Fruit fly (Drosophila melanogaster) whole organism, embryonic: Measurements from ENCODE around the gene EAChm.

ENCODE experiments used
- BEAF-32 ChIP-seq: fragments of 200-800 bp; sonication (Bioruptor generic); optimal IDR thresholded peaks from 3 replicates; lab custom pipeline; 2017; ENCODE audit warnings: missing biosample characterization, missing genetic modification characterization, mild to moderate bottlenecking, moderate library complexity, missing genetic modification reagents
- CG10267 ChIP-seq: fragments of 200-800 bp; sonication (Bioruptor generic); optimal IDR thresholded peaks from 2 replicates; lab custom pipeline; 2018; ENCODE audit warnings: missing biosample characterization, mild to moderate bottlenecking, missing genetic modification characterization, moderate library complexity
- CG12299 ChIP-seq: fragments of 200-800 bp; sonication (Bioruptor generic); optimal IDR thresholded peaks from 2 replicates; lab custom pipeline; 2018; ENCODE audit warnings: missing biosample characterization, mild to moderate bottlenecking, missing genetic modification characterization
- CG12659 ChIP-seq: fragments of 200-800 bp; sonication (Bioruptor generic); optimal IDR thresholded peaks from 3 replicates; lab custom pipeline; 2017; ENCODE audit warnings: mild to moderate bottlenecking, missing biosample characterization, missing genetic modification reagents, missing genetic modification characterization
- CG13296 ChIP-seq: fragments of 200-800 bp; sonication (Bioruptor generic); optimal IDR thresholded peaks from 3 replicates; lab custom pipeline; 2018; ENCODE audit warnings: missing biosample characterization, mild to moderate bottlenecking, missing genetic modification characterization
- CG14710 ChIP-seq: fragments of 200-800 bp; sonication (Bioruptor generic); optimal IDR thresholded peaks from 3 replicates; lab custom pipeline; 2019; ENCODE audit warnings: missing biosample characterization, mild to moderate bottlenecking, missing genetic modification characterization, moderate library complexity
- CG14965 ChIP-seq: fragments of 200-800 bp; sonication (Bioruptor generic); optimal IDR thresholded peaks from 2 replicates; lab custom pipeline; 2016; ENCODE audit warnings: missing biosample characterization, missing genetic modification characterization, borderline replicate concordance
- CG15514 ChIP-seq: fragments of 200-800 bp; sonication (Bioruptor generic); optimal IDR thresholded peaks from 3 replicates; lab custom pipeline; 2017; ENCODE audit warnings: missing biosample characterization, missing genetic modification characterization, mild to moderate bottlenecking, moderate library complexity, missing genetic modification reagents
- CG17359 ChIP-seq: fragments of 200-800 bp; sonication (Bioruptor generic); optimal IDR thresholded peaks from 3 replicates; lab custom pipeline; 2018; ENCODE audit warnings: missing biosample characterization, mild to moderate bottlenecking, missing genetic modification characterization, moderate library complexity
- CG17912 ChIP-seq: fragments of 200-800 bp; sonication (Bioruptor generic); optimal IDR thresholded peaks from 2 replicates; lab custom pipeline; 2018; ENCODE audit warnings: missing biosample characterization, mild to moderate bottlenecking, missing genetic modification characterization
- CG2120 ChIP-seq: fragments of 200-800 bp; sonication (Bioruptor generic); optimal IDR thresholded peaks from 3 replicates; lab custom pipeline; 2016; ENCODE audit warnings: missing biosample characterization, missing genetic modification characterization
- CG33557 ChIP-seq: fragments of 200-800 bp; sonication (Bioruptor generic); optimal IDR thresholded peaks from 2 replicates; lab custom pipeline; 2019; ENCODE audit warnings: missing biosample characterization, mild to moderate bottlenecking, missing genetic modification characterization, moderate library complexity
- CG34376 ChIP-seq: fragments of 200-800 bp; sonication (Bioruptor generic); optimal IDR thresholded peaks from 2 replicates; lab custom pipeline; 2018; ENCODE audit warnings: missing biosample characterization, mild to moderate bottlenecking, missing genetic modification characterization
- CG34422 ChIP-seq: fragments of 200-800 bp; sonication (Bioruptor generic); IDR thresholded peaks from 3 replicates; pipeline ENCODE4 v1.3.6; 2022; ENCODE audit warnings: missing biosample characterization, missing genetic modification characterization
- CG4617 ChIP-seq: fragments of 200-800 bp; sonication (Bioruptor generic); optimal IDR thresholded peaks from 3 replicates; lab custom pipeline; 2016; ENCODE audit warnings: missing biosample characterization, missing genetic modification characterization, borderline replicate concordance
- CG6272 ChIP-seq: fragments of 200-800 bp; sonication (Bioruptor generic); IDR thresholded peaks from 2 replicates; pipeline ENCODE4 v1.3.6; 2022; ENCODE audit warnings: missing biosample characterization, missing genetic modification characterization
- CG8290 ChIP-seq, 3 experiments: fragments of 200-800 bp; sonication (Bioruptor generic); optimal IDR thresholded peaks; 2 replicates each; lab custom pipeline; 2016 to 2019; ENCODE audit warnings: missing biosample characterization in 3 of 3, missing genetic modification characterization in 3 of 3, mild to moderate bottlenecking in 2 of 3, moderate library complexity in 1 of 3
- CG9932 ChIP-seq: fragments of 200-800 bp; sonication (Bioruptor generic); IDR thresholded peaks from 2 replicates; pipeline ENCODE4 v1.3.6; 2022; ENCODE audit warnings: missing biosample characterization, missing genetic modification characterization
- CTCF ChIP-seq: fragments of 200-800 bp; sonication (Bioruptor generic); optimal IDR thresholded peaks from 2 replicates; lab custom pipeline; 2017; ENCODE audit warnings: missing biosample characterization, mild to moderate bottlenecking, missing genetic modification characterization, moderate library complexity
- Chrac-16 ChIP-seq: fragments of 200-800 bp; sonication (Bioruptor generic); optimal IDR thresholded peaks from 3 replicates; lab custom pipeline; 2016; ENCODE audit warnings: missing biosample characterization, missing genetic modification characterization
- Dp ChIP-seq: fragments of 200-800 bp; sonication (Bioruptor generic); optimal IDR thresholded peaks from 2 replicates; lab custom pipeline; 2018; ENCODE audit warnings: missing biosample characterization, mild to moderate bottlenecking, missing genetic modification characterization, moderate library complexity
- E2f2 ChIP-seq: fragments of 200-800 bp; sonication (Bioruptor generic); IDR thresholded peaks from 2 replicates; pipeline ENCODE4 v1.3.6; 2022; ENCODE audit warnings: missing biosample characterization, missing genetic modification characterization
- Ets65A ChIP-seq: fragments of 200-800 bp; sonication (Bioruptor generic); peaks from one replicate; lab custom pipeline; 2016; ENCODE audit warnings: missing biosample characterization, missing genetic modification characterization
- Ets97D ChIP-seq: fragments of 200-800 bp; sonication (Bioruptor generic); optimal IDR thresholded peaks from 3 replicates; lab custom pipeline; 2016; ENCODE audit warnings: missing biosample characterization, missing genetic modification characterization
- Fer3 ChIP-seq: fragments of 200-800 bp; sonication (Bioruptor generic); optimal IDR thresholded peaks from 2 replicates; lab custom pipeline; 2018; ENCODE audit warnings: missing biosample characterization, mild to moderate bottlenecking, missing genetic modification characterization, moderate library complexity
- Hsf ChIP-seq: fragments of 200-800 bp; sonication (Bioruptor generic); optimal IDR thresholded peaks from 3 replicates; lab custom pipeline; 2016; ENCODE audit warnings: missing biosample characterization, missing genetic modification characterization
- MBD-R2 ChIP-seq: fragments of 200-800 bp; sonication (Bioruptor generic); IDR thresholded peaks from 2 replicates; pipeline ENCODE4 v1.3.6; 2022; ENCODE audit warnings: missing biosample characterization, missing genetic modification characterization
- Max ChIP-seq: fragments of 200-800 bp; sonication (Bioruptor generic); optimal IDR thresholded peaks from 2 replicates; lab custom pipeline; 2016; ENCODE audit warnings: missing biosample characterization, mild to moderate bottlenecking, missing genetic modification characterization
- Med ChIP-seq: fragments of 200-800 bp; sonication (Bioruptor generic); peaks from one replicate; lab custom pipeline; 2016; ENCODE audit warnings: missing biosample characterization, missing genetic modification characterization, mild to moderate bottlenecking, inconsistent platforms, moderate library complexity
- Myb ChIP-seq: fragments of 200-800 bp; sonication (Bioruptor generic); optimal IDR thresholded peaks from 2 replicates; lab custom pipeline; 2016; ENCODE audit warnings: missing biosample characterization, missing genetic modification characterization
- NfI ChIP-seq: fragments of 200-800 bp; sonication (Bioruptor generic); optimal IDR thresholded peaks from 3 replicates; lab custom pipeline; 2018; ENCODE audit warnings: missing biosample characterization, mild to moderate bottlenecking, missing genetic modification characterization, moderate library complexity
- Ptx1 ChIP-seq: fragments of 200-800 bp; sonication (Bioruptor generic); IDR thresholded peaks from 2 replicates; pipeline ENCODE4 v1.3.6; 2022; ENCODE audit warnings: missing biosample characterization, missing genetic modification characterization
- Rfx ChIP-seq: fragments of 200-800 bp; sonication (Bioruptor generic); IDR thresholded peaks from 2 replicates; pipeline ENCODE4 v1.3.6; 2022; ENCODE audit warnings: missing biosample characterization, missing genetic modification characterization
- Sox102F ChIP-seq: fragments of 200-800 bp; sonication (Bioruptor generic); optimal IDR thresholded peaks from 2 replicates; lab custom pipeline; 2018; ENCODE audit warnings: missing biosample characterization, mild to moderate bottlenecking, missing genetic modification characterization, moderate library complexity
- dpn ChIP-seq, 2 experiments: fragments of 200-800 bp; sonication (Bioruptor generic); optimal IDR thresholded peaks; 3 replicates each; lab custom pipeline; 2016; ENCODE audit warnings: missing biosample characterization in 2 of 2, missing genetic modification characterization in 2 of 2
- ems ChIP-seq: fragments of 200-800 bp; sonication (Bioruptor generic); optimal IDR thresholded peaks from 3 replicates; lab custom pipeline; 2016; ENCODE audit warnings: missing biosample characterization, missing genetic modification characterization
- gsb-n ChIP-seq: fragments of 200-800 bp; sonication (Bioruptor generic); optimal IDR thresholded peaks from 3 replicates; lab custom pipeline; 2018; ENCODE audit warnings: missing biosample characterization, mild to moderate bottlenecking, missing genetic modification characterization
- inv ChIP-seq: fragments of 200-800 bp; sonication (Bioruptor generic); IDR thresholded peaks from 2 replicates; pipeline ENCODE4 v1.3.6; 2022; ENCODE audit warnings: missing biosample characterization, missing genetic modification characterization; ENCODE audit not compliant: partially characterized antibody
- mam ChIP-seq: fragments of 200-800 bp; sonication (Bioruptor generic); optimal IDR thresholded peaks from 3 replicates; lab custom pipeline; 2016; ENCODE audit warnings: missing biosample characterization, missing genetic modification characterization
- nau ChIP-seq: fragments of 200-800 bp; sonication (Bioruptor generic); optimal IDR thresholded peaks from 3 replicates; lab custom pipeline; 2017; ENCODE audit warnings: missing biosample characterization, mild to moderate bottlenecking, missing genetic modification characterization, missing genetic modification reagents
- peb ChIP-seq: fragments of 200-800 bp; sonication (Bioruptor generic); IDR thresholded peaks from 2 replicates; pipeline ENCODE4 v1.3.6; 2022; ENCODE audit warnings: missing biosample characterization, missing genetic modification characterization
- sens ChIP-seq: fragments of 200-800 bp; sonication (Bioruptor generic); peaks from one replicate; lab custom pipeline; 2016; ENCODE audit warnings: missing biosample characterization, missing genetic modification characterization
- shn ChIP-seq: fragments of 200-800 bp; sonication (Bioruptor generic); optimal IDR thresholded peaks from 3 replicates; lab custom pipeline; 2016; ENCODE audit warnings: missing biosample characterization, missing genetic modification characterization
- stwl ChIP-seq: fragments of 200-800 bp; sonication (Bioruptor generic); optimal IDR thresholded peaks from 3 replicates; lab custom pipeline; 2018; ENCODE audit warnings: missing biosample characterization, mild to moderate bottlenecking, missing genetic modification characterization, moderate library complexity
- trem ChIP-seq: fragments of 200-800 bp; optimal IDR thresholded peaks from 3 replicates; lab custom pipeline; 2019; ENCODE audit warnings: missing biosample characterization, mild to moderate bottlenecking, missing genetic modification characterization, moderate library complexity
- unc-4 ChIP-seq: fragments of 200-800 bp; sonication (Bioruptor generic); IDR thresholded peaks from 2 replicates; pipeline ENCODE4 v1.3.6; 2022; ENCODE audit warnings: missing biosample characterization, missing genetic modification characterization; ENCODE audit not compliant: partially characterized antibody
- vvl ChIP-seq: fragments of 200-800 bp; sonication (Bioruptor generic); IDR thresholded peaks from 2 replicates; pipeline ENCODE4 v1.3.6; 2022; ENCODE audit warnings: missing biosample characterization, missing genetic modification characterization
- wdn ChIP-seq: fragments of 200-800 bp; sonication (Bioruptor generic); IDR thresholded peaks from 2 replicates; pipeline ENCODE4 v1.3.6; 2022; ENCODE audit warnings: missing biosample characterization, missing genetic modification characterization
- z ChIP-seq: fragments of 200-800 bp; sonication (Bioruptor generic); IDR thresholded peaks from 3 replicates; pipeline ENCODE4 v1.3.6; 2022; ENCODE audit warnings: missing biosample characterization, missing genetic modification characterization

EAChm gene

dm6 chr3L:15097878-15098520 lies 43.4 kb downstream of the EAChm start, which contains the start of gene Ctps:
Gene Ctps (plus strand): TSS chr3L:15097914.
- TF ChIP-seq CTCF (GFP tag; lab: Kevin White, UChicago) (peak; percentile 44), CG6272 (GFP tag; lab: Robert Waterston, UW) (no peak), CG2120 (GFP tag; lab: Kevin White, UChicago) (peak; percentile 43), CG34376 (GFP tag; lab: Kevin White, UChicago) (peak; percentile 35), trem (tag; lab: Kevin White, UChicago) (peak; percentile 13), CG14965 (GFP tag; lab: Kevin White, UChicago) (no peak), Ets65A (GFP tag; lab: Kevin White, UChicago) (peak; percentile 82), CG17912 (peak; percentile 19), CG12299 (no peak), CG34422 (peak; percentile 27; the same call in 1 of the 3 replicates), Max (GFP tag; lab: Kevin White, UChicago) (peak; percentile 55), z (GFP tag; lab: Robert Waterston, UW) (0 out of 3 replicates have a peak, but pooled peaks have one; percentile 7), Fer3 (tag; lab: Kevin White, UChicago) (peak; percentile 20), BEAF-32 (GFP tag; lab: Kevin White, UChicago) (peak; percentile 18), CG15514 (GFP tag; lab: Kevin White, UChicago) (peak; percentile 64), NfI (peak; percentile 45), Dp (GFP tag; lab: Kevin White, UChicago) (peak; percentile 86), CG17359 (tag; lab: Kevin White, UChicago) (peak; percentile 34), Sox102F (GFP tag; lab: Kevin White, UChicago) (no peak), Chrac-16 (GFP tag; lab: Kevin White, UChicago) (peak; percentile 16), E2f2 (GFP tag; lab: Robert Waterston, UW) (peak; percentile 90), CG9932 (GFP tag; lab: Robert Waterston, UW) (peak; percentile 17; the same call in 1 of the 2 replicates), peb (GFP tag; lab: Robert Waterston, UW) (0 out of 2 replicates have a peak, but pooled peaks have one; percentile 16), MBD-R2 (peak; percentile 50), wdn (GFP tag; lab: Robert Waterston, UW) (no peak), Med (GFP tag; lab: Kevin White, UChicago) (peak; percentile 91), mam (peak; percentile 21), stwl (tag; lab: Kevin White, UChicago) (peak; percentile 79), ems (GFP tag; lab: Kevin White, UChicago) (peak; percentile 11), Ptx1 (GFP tag; lab: Robert Waterston, UW) (no peak), sens (GFP tag; lab: Kevin White, UChicago) (peak; percentile 67), shn (GFP tag; lab: Kevin White, UChicago) (peak; percentile 23), CG10267 (peak; percentile 93), CG12659 (GFP tag; lab: Kevin White, UChicago) (peak; percentile 24), CG8290 (GFP tag; optimal IDR thresholded peaks at IDR 0.05; lab: Kevin White, UChicago) (no peak), CG8290 (tag; optimal IDR thresholded peaks at IDR 0.05; lab: Kevin White, UChicago) (peak in 1 of 2 experiments; percentile 61), vvl (GFP tag; lab: Robert Waterston, UW) (0 out of 2 replicates have a peak, but pooled peaks have one; percentile 40), CG33557 (GFP tag; lab: Kevin White, UChicago) (no peak), nau (GFP tag; lab: Kevin White, UChicago) (peak; percentile 25), inv (GFP tag; lab: Robert Waterston, UW) (no peak), dpn (GFP tag; optimal IDR thresholded peaks at IDR 0.05; lab: Kevin White, UChicago) (peak in 1 of 2 experiments; percentile 5), CG4617 (GFP tag; lab: Kevin White, UChicago) (peak; percentile 38), CG13296 (peak; percentile 35), Myb (peak; percentile 43), Hsf (GFP tag; lab: Kevin White, UChicago) (peak; percentile 3), Ets97D (peak; percentile 62), Rfx (GFP tag; lab: Robert Waterston, UW) (peak; percentile 33; the same call in 1 of the 2 replicates), gsb-n (tag; lab: Kevin White, UChicago) (no peak), unc-4 (GFP tag; lab: Robert Waterston, UW) (peak; percentile 28; the same call in 1 of the 2 replicates), CG14710 (tag; lab: Kevin White, UChicago) (peak; percentile 26)
